Worm (Caenorhabditis elegans) whole organism, L2 larva: ENCODE data around the gene mob-2.

Source experiments
- C34F6.9 ChIP-seq: fragments of 150-350 bp; optimal IDR thresholded peaks from 2 replicates; lab custom pipeline; 2014; ENCODE audit warnings: missing biosample characterization, missing genetic modification characterization
- F13H6.1 ChIP-seq: sonication (generic microtip); optimal IDR thresholded peaks from 2 replicates; lab custom pipeline; 2016; ENCODE audit warnings: missing genetic modification characterization, missing compliant biosample characterization
- R02D3.7 ChIP-seq: fragments of 150-350 bp; optimal IDR thresholded peaks from 2 replicates; lab custom pipeline; 2014; ENCODE audit warnings: missing biosample characterization, missing genetic modification characterization
- Y55F3AM.14 ChIP-seq: fragments of 200-800 bp; sonication (Bioruptor generic); optimal IDR thresholded peaks from 2 replicates; lab custom pipeline; 2018; ENCODE audit warnings: mild to moderate bottlenecking, missing genetic modification characterization, missing compliant biosample characterization
- ZK546.5 ChIP-seq: sonication (generic microtip); optimal IDR thresholded peaks from 2 replicates; lab custom pipeline; 2017; ENCODE audit warnings: missing biosample characterization, missing genetic modification characterization
- alr-1 ChIP-seq: fragments of 150-350 bp; optimal IDR thresholded peaks from 2 replicates; lab custom pipeline; 2014; ENCODE audit warnings: missing biosample characterization, missing genetic modification characterization
- aly-2 ChIP-seq: fragments of 150-350 bp; optimal IDR thresholded peaks from 2 replicates; lab custom pipeline; 2014; ENCODE audit warnings: missing biosample characterization, missing genetic modification characterization
- ceh-16 ChIP-seq: fragments of 150-350 bp; optimal IDR thresholded peaks from 2 replicates; lab custom pipeline; 2014; ENCODE audit warnings: missing biosample characterization, missing genetic modification characterization
- ceh-82 ChIP-seq: fragments of 150-350 bp; optimal IDR thresholded peaks from 2 replicates; lab custom pipeline; 2014; ENCODE audit warnings: missing biosample characterization, missing genetic modification characterization
- crh-2 ChIP-seq: sonication (generic microtip); optimal IDR thresholded peaks from 2 replicates; lab custom pipeline; 2017; ENCODE audit warnings: missing biosample characterization, missing genetic modification characterization
- dmd-4 ChIP-seq: sonication (generic microtip); optimal IDR thresholded peaks from 2 replicates; lab custom pipeline; 2017; ENCODE audit warnings: missing biosample characterization, missing genetic modification characterization
- egl-27 ChIP-seq: sonication (generic microtip); optimal IDR thresholded peaks from 3 replicates; lab custom pipeline; 2017; ENCODE audit warnings: missing biosample characterization, missing genetic modification reagents, missing genetic modification characterization
- elt-1 ChIP-seq: fragments of 150-350 bp; optimal IDR thresholded peaks from 2 replicates; lab custom pipeline; 2014; ENCODE audit warnings: missing biosample characterization, missing genetic modification characterization
- elt-3 ChIP-seq: sonication (generic microtip); optimal IDR thresholded peaks from 2 replicates; lab custom pipeline; 2017; ENCODE audit warnings: missing biosample characterization, missing genetic modification characterization
- fos-1 ChIP-seq: fragments of 150-350 bp; optimal IDR thresholded peaks from 2 replicates; lab custom pipeline; 2014; ENCODE audit warnings: missing biosample characterization, missing genetic modification characterization
- lin-11 ChIP-seq: fragments of 150-350 bp; sonication (generic microtip); optimal IDR thresholded peaks from 2 replicates; lab custom pipeline; 2014; ENCODE audit warnings: missing biosample characterization, missing genetic modification characterization, inconsistent platforms, mixed read lengths
- lin-39 ChIP-seq: fragments of 150-350 bp; optimal IDR thresholded peaks from 2 replicates; lab custom pipeline; 2014; ENCODE audit warnings: missing biosample characterization, missing genetic modification reagents, missing genetic modification characterization
- mab-5 ChIP-seq: fragments of 150-350 bp; optimal IDR thresholded peaks from 2 replicates; lab custom pipeline; 2014; ENCODE audit warnings: missing biosample characterization, missing genetic modification characterization
- mbf-1 ChIP-seq: sonication (generic microtip); optimal IDR thresholded peaks from 2 replicates; lab custom pipeline; 2017; ENCODE audit warnings: missing biosample characterization, missing genetic modification characterization
- mdl-1 ChIP-seq, 2 experiments: fragments of 150-350 bp in 1 of 2; sonication (generic microtip) in 1 of 2; optimal IDR thresholded peaks; 2 replicates each; lab custom pipeline; 2017; ENCODE audit warnings: missing biosample characterization in 2 of 2, missing genetic modification characterization in 2 of 2
- nhr-10 ChIP-seq: sonication (generic microtip); optimal IDR thresholded peaks from 2 replicates; lab custom pipeline; 2017; ENCODE audit warnings: missing biosample characterization, missing genetic modification characterization
- nhr-129 ChIP-seq: fragments of 150-350 bp; optimal IDR thresholded peaks from 2 replicates; lab custom pipeline; 2014; ENCODE audit warnings: missing biosample characterization, missing genetic modification characterization
- nhr-21 ChIP-seq: fragments of 150-350 bp; optimal IDR thresholded peaks from 2 replicates; lab custom pipeline; 2014; ENCODE audit warnings: missing biosample characterization, missing genetic modification characterization
- nhr-23 ChIP-seq: fragments of 150-350 bp; optimal IDR thresholded peaks from 2 replicates; lab custom pipeline; 2014; ENCODE audit warnings: missing biosample characterization, missing genetic modification reagents, missing genetic modification characterization
- nhr-237 ChIP-seq: fragments of 150-350 bp; optimal IDR thresholded peaks from 2 replicates; lab custom pipeline; 2014; ENCODE audit warnings: missing biosample characterization, missing genetic modification characterization
- nhr-25 ChIP-seq: fragments of 150-350 bp; sonication (generic microtip); optimal IDR thresholded peaks from 3 replicates; lab custom pipeline; 2014; ENCODE audit warnings: missing biosample characterization, missing genetic modification characterization
- nhr-6 ChIP-seq: fragments of 150-350 bp; optimal IDR thresholded peaks from 2 replicates; lab custom pipeline; 2014; ENCODE audit warnings: missing biosample characterization, missing genetic modification characterization
- nhr-77 ChIP-seq: fragments of 150-350 bp; optimal IDR thresholded peaks from 2 replicates; lab custom pipeline; 2014; ENCODE audit warnings: missing biosample characterization, missing genetic modification characterization
- peb-1 ChIP-seq: fragments of 150-350 bp; optimal IDR thresholded peaks from 2 replicates; lab custom pipeline; 2014; ENCODE audit warnings: missing biosample characterization, missing genetic modification characterization
- sem-4 ChIP-seq: fragments of 150-350 bp; optimal IDR thresholded peaks from 2 replicates; lab custom pipeline; 2014; ENCODE audit warnings: missing biosample characterization, missing genetic modification reagents, missing genetic modification characterization
- skn-1 ChIP-seq: sonication (generic microtip); optimal IDR thresholded peaks from 2 replicates; lab custom pipeline; 2017; ENCODE audit warnings: missing biosample characterization, missing genetic modification characterization
- sma-3 ChIP-seq: sonication (generic microtip); optimal IDR thresholded peaks from 2 replicates; lab custom pipeline; 2016; ENCODE audit warnings: missing genetic modification reagents, missing genetic modification characterization, missing compliant biosample characterization
- sma-9 ChIP-seq, 2 experiments: fragments of 150-350 bp in 1 of 2; sonication (generic microtip) in 1 of 2; optimal IDR thresholded peaks; 2 replicates each; lab custom pipeline; 2014 to 2016; ENCODE audit warnings: missing genetic modification characterization in 2 of 2, mild to moderate bottlenecking in 1 of 2, missing biosample characterization in 1 of 2, missing compliant biosample characterization in 1 of 2, missing genetic modification reagents in 1 of 2, moderate library complexity in 1 of 2
- unc-39 ChIP-seq: fragments of 150-350 bp; optimal IDR thresholded peaks from 2 replicates; lab custom pipeline; 2014; ENCODE audit warnings: missing biosample characterization, missing genetic modification characterization
- unc-55 ChIP-seq: fragments of 150-350 bp; sonication (generic microtip); optimal IDR thresholded peaks from 3 replicates; lab custom pipeline; 2014; ENCODE audit warnings: missing biosample characterization, missing genetic modification reagents, missing genetic modification characterization
- unc-62 ChIP-seq: fragments of 150-350 bp; optimal IDR thresholded peaks from 2 replicates; lab custom pipeline; 2014; ENCODE audit warnings: missing biosample characterization, missing genetic modification reagents, missing genetic modification characterization
- zag-1 ChIP-seq: fragments of 150-350 bp; optimal IDR thresholded peaks from 2 replicates; lab custom pipeline; 2014; ENCODE audit warnings: missing biosample characterization, missing genetic modification characterization
- ztf-1 ChIP-seq: fragments of 200-800 bp; sonication (Bioruptor generic); conservative IDR thresholded peaks from 2 replicates; pipeline ENCODE4 v1.3.6; 2022; ENCODE audit warnings: missing genetic modification characterization, missing compliant biosample characterization
- ztf-11 ChIP-seq: sonication (generic microtip); optimal IDR thresholded peaks from 2 replicates; lab custom pipeline; 2017; ENCODE audit warnings: missing biosample characterization, missing genetic modification characterization
- ztf-4 ChIP-seq: fragments of 150-350 bp; optimal IDR thresholded peaks from 2 replicates; lab custom pipeline; 2014; ENCODE audit warnings: missing biosample characterization, missing genetic modification characterization

Gene mob-2

ce11 chrX:13190912-13191311 lies 21.0 kb upstream of the mob-2 start, which contains the start of gene gpa-6:
gpa-6 (plus strand) TSS chrX:13191212.
- no peak for TF ChIP-seq elt-1 (tag; lab: Kevin White, UChicago)
- TF ChIP-seq egl-27 (tag; lab: Kevin White, UChicago) = no peak
- TF ChIP-seq mab-5 (tag; lab: Kevin White, UChicago) = no peak
- TF ChIP-seq nhr-77 (tag; lab: Kevin White, UChicago) = no peak

- TF ChIP-seq ztf-11 (no peak), nhr-237 (tag; lab: Kevin White, UChicago) (no peak), mab-5 (tag; lab: Kevin White, UChicago) (no peak), zag-1 (tag; lab: Kevin White, UChicago) (no peak), aly-2 (no peak), nhr-6 (tag; lab: Kevin White, UChicago) (no peak), alr-1 (tag; lab: Kevin White, UChicago) (no peak), lin-39 (tag; lab: Kevin White, UChicago) (no peak), sma-9 (GFP tag; optimal IDR thresholded peaks at IDR 0.05; lab: Kevin White, UChicago) (no peak), sma-9 (tag; optimal IDR thresholded peaks at IDR 0.05; lab: Kevin White, UChicago) (no peak), nhr-10 (tag; lab: Kevin White, UChicago) (no peak), mbf-1 (tag; lab: Kevin White, UChicago) (no peak), egl-27 (tag; lab: Kevin White, UChicago) (no peak), ZK546.5 (no peak), sma-3 (no peak), unc-55 (GFP tag; lab: Kevin White, UChicago) (no peak), fos-1 (no peak)
These were observed 20.0 kb upstream of the mob-2 start, which contains the start of gene cwp-5 for ce11 chrX:13189861-13190260. cwp-5 (minus strand) TSS chrX:13189961.

- TF ChIP-seq ztf-1 (GFP tag; lab: Robert Waterston, UW) (no peak), mdl-1 (tag; optimal IDR thresholded peaks at IDR 0.05; lab: Kevin White, UChicago) (no peak), nhr-21 (tag; lab: Kevin White, UChicago) (no peak), F13H6.1 (tag; lab: Kevin White, UChicago) (no peak), nhr-129 (tag; lab: Kevin White, UChicago) (no peak), zag-1 (tag; lab: Kevin White, UChicago) (no peak), egl-27 (tag; lab: Kevin White, UChicago) (no peak), ceh-16 (tag; lab: Kevin White, UChicago) (no peak), ZK546.5 (no peak), ztf-4 (tag; lab: Kevin White, UChicago) (no peak), peb-1 (tag; lab: Kevin White, UChicago) (no peak), skn-1 (tag; lab: Kevin White, UChicago) (no peak), R02D3.7 (no peak), crh-2 (no peak), lin-39 (tag; lab: Kevin White, UChicago) (no peak), fos-1 (no peak), mbf-1 (tag; lab: Kevin White, UChicago) (no peak), sem-4 (no peak)
These were observed 12.1 kb upstream of the mob-2 start for ce11 chrX:13182012-13182411.

ce11 chrX:13178347-13178746 lies 8.5 kb upstream of the mob-2 start, which contains the start of gene nlp-3:
nlp-3 (minus strand) TSS chrX:13178447.
- no peak for TF ChIP-seq sma-3
- TF ChIP-seq nhr-237 (tag; lab: Kevin White, UChicago) = no peak
- TF ChIP-seq nhr-25 (tag; lab: Kevin White, UChicago) = no peak
- no peak for TF ChIP-seq nhr-10 (tag; lab: Kevin White, UChicago)
- TF ChIP-seq ceh-82 (tag; lab: Kevin White, UChicago) = no peak
- no peak for TF ChIP-seq dmd-4 (tag; lab: Kevin White, UChicago)
- TF ChIP-seq unc-39 (tag; lab: Kevin White, UChicago) = no peak
- TF ChIP-seq sma-9 (GFP tag; optimal IDR thresholded peaks at IDR 0.05; lab: Kevin White, UChicago) = no peak
- no peak for TF ChIP-seq sma-9 (tag; optimal IDR thresholded peaks at IDR 0.05; lab: Kevin White, UChicago)
- TF ChIP-seq lin-39 (tag; lab: Kevin White, UChicago) = no peak
- TF ChIP-seq ceh-16 (tag; lab: Kevin White, UChicago) = no peak
- no peak for TF ChIP-seq ztf-11
- TF ChIP-seq aly-2 = no peak

- no peak for TF ChIP-seq C34F6.9 (tag; lab: Kevin White, UChicago)
- no peak for TF ChIP-seq elt-3
- no peak for TF ChIP-seq unc-39 (tag; lab: Kevin White, UChicago)
- no peak for TF ChIP-seq nhr-23 (tag; lab: Kevin White, UChicago)
- no peak for TF ChIP-seq ztf-11
- TF ChIP-seq alr-1 (tag; lab: Kevin White, UChicago) = no peak
- TF ChIP-seq aly-2 = no peak
- TF ChIP-seq skn-1 (tag; lab: Kevin White, UChicago) = no peak
- no peak for TF ChIP-seq nhr-21 (tag; lab: Kevin White, UChicago)
- TF ChIP-seq lin-11 (tag; lab: Kevin White, UChicago) = no peak
- no peak for TF ChIP-seq ceh-16 (tag; lab: Kevin White, UChicago)
- no peak for TF ChIP-seq unc-62 (GFP tag; lab: Kevin White, UChicago)
- no peak for TF ChIP-seq nhr-77 (tag; lab: Kevin White, UChicago)
- TF ChIP-seq mab-5 (tag; lab: Kevin White, UChicago) = no peak
- no peak for TF ChIP-seq lin-39 (tag; lab: Kevin White, UChicago)
- TF ChIP-seq Y55F3AM.14 (GFP tag; lab: Kevin White, UChicago) = no peak
These were observed 4.6 kb upstream of the mob-2 start for ce11 chrX:13174437-13174836.
